Fruit fly (Drosophila melanogaster) whole organism, embryonic: ENCODE measurements around the gene CG10694.
A peak's percentile ranks its signal among the peaks of the same experiment; 100 is the strongest.

Experiments
- Asciz ChIP-seq: fragments of 200-800 bp; sonication (Bioruptor generic); optimal IDR thresholded peaks from 2 replicates; lab custom pipeline; 2017; ENCODE audit warnings: missing biosample characterization, mild to moderate bottlenecking, missing genetic modification characterization, missing genetic modification reagents
- B-H2 ChIP-seq: fragments of 200-800 bp; sonication (Bioruptor generic); optimal IDR thresholded peaks from 2 replicates; lab custom pipeline; 2018; ENCODE audit warnings: missing biosample characterization, mild to moderate bottlenecking, missing genetic modification characterization
- CG10209 ChIP-seq: fragments of 200-800 bp; sonication (Bioruptor generic); optimal IDR thresholded peaks from 3 replicates; lab custom pipeline; 2017; ENCODE audit warnings: missing biosample characterization, mild to moderate bottlenecking, missing genetic modification characterization, missing genetic modification reagents
- CG10431 ChIP-seq: fragments of 200-800 bp; sonication (Bioruptor generic); optimal IDR thresholded peaks from 3 replicates; lab custom pipeline; 2018; ENCODE audit warnings: missing biosample characterization, mild to moderate bottlenecking, missing genetic modification characterization
- CG12071 ChIP-seq: fragments of 200-800 bp; sonication (Bioruptor generic); optimal IDR thresholded peaks from 3 replicates; lab custom pipeline; 2018; ENCODE audit warnings: missing biosample characterization, mild to moderate bottlenecking, missing genetic modification characterization
- CG12659 ChIP-seq: fragments of 200-800 bp; sonication (Bioruptor generic); optimal IDR thresholded peaks from 3 replicates; lab custom pipeline; 2017; ENCODE audit warnings: mild to moderate bottlenecking, missing biosample characterization, missing genetic modification reagents, missing genetic modification characterization
- CG13624 ChIP-seq: fragments of 200-800 bp; sonication (Bioruptor generic); optimal IDR thresholded peaks from 2 replicates; lab custom pipeline; 2016; ENCODE audit warnings: missing biosample characterization, missing genetic modification characterization
- CG13894 ChIP-seq: fragments of 200-800 bp; sonication (Bioruptor generic); optimal IDR thresholded peaks from 3 replicates; lab custom pipeline; 2018; ENCODE audit warnings: missing biosample characterization, mild to moderate bottlenecking, missing genetic modification characterization, moderate library complexity
- CG14965 ChIP-seq: fragments of 200-800 bp; sonication (Bioruptor generic); optimal IDR thresholded peaks from 2 replicates; lab custom pipeline; 2016; ENCODE audit warnings: missing biosample characterization, missing genetic modification characterization, borderline replicate concordance
- CG15479 ChIP-seq: fragments of 200-800 bp; sonication (Bioruptor generic); optimal IDR thresholded peaks from 3 replicates; lab custom pipeline; 2019; ENCODE audit warnings: missing biosample characterization, mild to moderate bottlenecking, missing genetic modification characterization, moderate library complexity
- CG15601 ChIP-seq: fragments of 200-800 bp; sonication (Bioruptor generic); optimal IDR thresholded peaks from 3 replicates; lab custom pipeline; 2019; ENCODE audit warnings: missing biosample characterization, mild to moderate bottlenecking, missing genetic modification characterization, moderate library complexity
- CG16779 ChIP-seq: fragments of 200-800 bp; sonication (Bioruptor generic); IDR thresholded peaks from 2 replicates; pipeline ENCODE4 v1.3.6; 2022; ENCODE audit warnings: missing biosample characterization, missing genetic modification characterization
- CG2199 ChIP-seq: fragments of 200-800 bp; sonication (Bioruptor generic); IDR thresholded peaks from 3 replicates; pipeline ENCODE4 v1.3.6; 2022; ENCODE audit warnings: missing biosample characterization, missing genetic modification characterization
- CG32532 ChIP-seq: fragments of 200-800 bp; sonication (Bioruptor generic); IDR thresholded peaks from 2 replicates; pipeline ENCODE4 v1.3.6; 2022; ENCODE audit warnings: missing biosample characterization, missing genetic modification characterization
- CG3407 ChIP-seq: fragments of 200-800 bp; sonication (Bioruptor generic); optimal IDR thresholded peaks from 2 replicates; lab custom pipeline; 2018; ENCODE audit warnings: missing biosample characterization, mild to moderate bottlenecking, missing genetic modification characterization
- CG43689 ChIP-seq: fragments of 200-800 bp; sonication (Bioruptor generic); IDR thresholded peaks from 2 replicates; pipeline ENCODE4 v1.3.6; 2022; ENCODE audit warnings: missing biosample characterization, missing genetic modification characterization
- CG4617 ChIP-seq: fragments of 200-800 bp; sonication (Bioruptor generic); optimal IDR thresholded peaks from 3 replicates; lab custom pipeline; 2016; ENCODE audit warnings: missing biosample characterization, missing genetic modification characterization, borderline replicate concordance
- CG5245 ChIP-seq: fragments of 200-800 bp; sonication (Bioruptor generic); optimal IDR thresholded peaks from 3 replicates; lab custom pipeline; 2016; ENCODE audit warnings: missing biosample characterization, missing genetic modification characterization
- CG7839 ChIP-seq: fragments of 200-800 bp; sonication (Bioruptor generic); optimal IDR thresholded peaks from 3 replicates; lab custom pipeline; 2018; ENCODE audit warnings: missing biosample characterization, mild to moderate bottlenecking, missing genetic modification characterization, moderate library complexity
- CG8281 ChIP-seq: fragments of 200-800 bp; sonication (Bioruptor generic); optimal IDR thresholded peaks from 2 replicates; lab custom pipeline; 2018; ENCODE audit warnings: missing biosample characterization, mild to moderate bottlenecking, missing genetic modification characterization, moderate library complexity
- CG8765 ChIP-seq: fragments of 200-800 bp; sonication (Bioruptor generic); IDR thresholded peaks from 2 replicates; pipeline ENCODE4 v1.3.6; 2022; ENCODE audit warnings: missing biosample characterization, missing genetic modification characterization
- CG8924 ChIP-seq: fragments of 200-800 bp; optimal IDR thresholded peaks from 3 replicates; lab custom pipeline; 2019; ENCODE audit warnings: missing biosample characterization, mild to moderate bottlenecking, missing genetic modification characterization, moderate library complexity
- CG9797 ChIP-seq: fragments of 200-800 bp; sonication (Bioruptor generic); optimal IDR thresholded peaks from 3 replicates; lab custom pipeline; 2018; ENCODE audit warnings: missing biosample characterization, mild to moderate bottlenecking, missing genetic modification characterization
- Dbx ChIP-seq: fragments of 200-800 bp; sonication (Bioruptor generic); IDR thresholded peaks from 3 replicates; pipeline ENCODE4 v1.3.6; 2022; ENCODE audit warnings: missing biosample characterization, missing genetic modification characterization
- Dref ChIP-seq: fragments of 200-800 bp; sonication (Bioruptor generic); IDR thresholded peaks from 2 replicates; pipeline ENCODE4 v1.3.6; 2022; ENCODE audit warnings: missing biosample characterization, missing genetic modification characterization
- Fer1 ChIP-seq: fragments of 200-800 bp; sonication (Bioruptor generic); optimal IDR thresholded peaks from 2 replicates; lab custom pipeline; 2017; ENCODE audit warnings: missing biosample characterization, mild to moderate bottlenecking, missing genetic modification characterization
- H2.0 ChIP-seq: fragments of 200-800 bp; sonication (Bioruptor generic); IDR thresholded peaks from 2 replicates; pipeline ENCODE4 v1.3.6; 2022; ENCODE audit warnings: missing biosample characterization, missing genetic modification characterization
- Lhr ChIP-seq: fragments of 200-800 bp; sonication (Bioruptor generic); optimal IDR thresholded peaks from 3 replicates; lab custom pipeline; 2017; ENCODE audit warnings: mild to moderate bottlenecking, missing biosample characterization, missing genetic modification reagents, missing genetic modification characterization
- Mad ChIP-seq: fragments of 200-800 bp; sonication (Bioruptor generic); optimal IDR thresholded peaks from 2 replicates; lab custom pipeline; 2016; ENCODE audit warnings: missing biosample characterization, missing genetic modification characterization
- Mes4 ChIP-seq: fragments of 200-800 bp; sonication (Bioruptor generic); optimal IDR thresholded peaks from 2 replicates; lab custom pipeline; 2016; ENCODE audit warnings: missing biosample characterization, missing genetic modification characterization
- NfI ChIP-seq: fragments of 200-800 bp; sonication (Bioruptor generic); optimal IDR thresholded peaks from 3 replicates; lab custom pipeline; 2018; ENCODE audit warnings: missing biosample characterization, mild to moderate bottlenecking, missing genetic modification characterization, moderate library complexity
- al ChIP-seq: fragments of 200-800 bp; sonication (Bioruptor generic); IDR thresholded peaks from 2 replicates; pipeline ENCODE4 v1.3.6; 2022; ENCODE audit warnings: missing biosample characterization, missing genetic modification characterization
- az2 ChIP-seq: fragments of 200-800 bp; sonication (Bioruptor generic); optimal IDR thresholded peaks from 3 replicates; lab custom pipeline; 2016; ENCODE audit warnings: missing biosample characterization, missing genetic modification characterization
- bab2 ChIP-seq: fragments of 200-800 bp; sonication (Bioruptor generic); optimal IDR thresholded peaks from 2 replicates; lab custom pipeline; 2016; ENCODE audit warnings: missing biosample characterization, missing genetic modification characterization
- br ChIP-seq: fragments of >200 bp; optimal IDR thresholded peaks from 2 replicates; lab custom pipeline; 2017
- chm ChIP-seq: fragments of 200-800 bp; sonication (Bioruptor generic); IDR thresholded peaks from 2 replicates; pipeline ENCODE4 v1.3.6; 2022; ENCODE audit warnings: missing biosample characterization, missing genetic modification characterization
- dm ChIP-seq: fragments of 200-800 bp; sonication (Bioruptor generic); optimal IDR thresholded peaks from 3 replicates; lab custom pipeline; 2016; ENCODE audit warnings: missing biosample characterization, missing genetic modification characterization
- dpn ChIP-seq, 2 experiments: fragments of 200-800 bp; sonication (Bioruptor generic); optimal IDR thresholded peaks; 3 replicates each; lab custom pipeline; 2016; ENCODE audit warnings: missing biosample characterization in 2 of 2, missing genetic modification characterization in 2 of 2
- gce ChIP-seq: fragments of 200-800 bp; sonication (Bioruptor generic); IDR thresholded peaks from 3 replicates; pipeline ENCODE4 v1.3.6; 2022; ENCODE audit warnings: missing biosample characterization, missing genetic modification characterization
- jing ChIP-seq: fragments of 200-800 bp; sonication (Bioruptor generic); optimal IDR thresholded peaks from 2 replicates; lab custom pipeline; 2018; ENCODE audit warnings: missing biosample characterization, mild to moderate bottlenecking, missing genetic modification characterization
- klu ChIP-seq: fragments of 200-800 bp; sonication (Bioruptor generic); IDR thresholded peaks from 2 replicates; pipeline ENCODE4 v1.3.6; 2022; ENCODE audit warnings: missing biosample characterization, missing genetic modification characterization
- mirr ChIP-seq: fragments of 200-800 bp; sonication (Bioruptor generic); optimal IDR thresholded peaks from 3 replicates; lab custom pipeline; 2018; ENCODE audit warnings: missing biosample characterization, mild to moderate bottlenecking, missing genetic modification characterization
- nerfin-1 ChIP-seq: fragments of 200-800 bp; sonication (Bioruptor generic); optimal IDR thresholded peaks from 3 replicates; lab custom pipeline; 2019; ENCODE audit warnings: missing biosample characterization, mild to moderate bottlenecking, missing genetic modification characterization, moderate library complexity
- phol ChIP-seq: fragments of 200-800 bp; sonication (Bioruptor generic); optimal IDR thresholded peaks from 3 replicates; lab custom pipeline; 2018; ENCODE audit warnings: missing biosample characterization, mild to moderate bottlenecking, missing genetic modification characterization, moderate library complexity
- pita ChIP-seq: fragments of 200-800 bp; sonication (Bioruptor generic); optimal IDR thresholded peaks from 2 replicates; lab custom pipeline; 2017; ENCODE audit warnings: missing biosample characterization, mild to moderate bottlenecking, missing genetic modification characterization
- shn ChIP-seq: fragments of 200-800 bp; sonication (Bioruptor generic); optimal IDR thresholded peaks from 3 replicates; lab custom pipeline; 2016; ENCODE audit warnings: missing biosample characterization, missing genetic modification characterization
- slbo ChIP-seq: fragments of 200-800 bp; sonication (Bioruptor generic); IDR thresholded peaks from 2 replicates; pipeline ENCODE4 v1.3.6; 2022; ENCODE audit warnings: missing biosample characterization, missing genetic modification characterization
- sqz ChIP-seq: fragments of 200-800 bp; sonication (Bioruptor generic); optimal IDR thresholded peaks from 3 replicates; lab custom pipeline; 2018; ENCODE audit warnings: missing biosample characterization, mild to moderate bottlenecking, missing genetic modification characterization
- tap ChIP-seq: fragments of 200-800 bp; optimal IDR thresholded peaks from 3 replicates; lab custom pipeline; 2019; ENCODE audit warnings: missing biosample characterization, mild to moderate bottlenecking, missing genetic modification characterization, moderate library complexity
- toy ChIP-seq: fragments of 200-800 bp; sonication (Bioruptor generic); IDR thresholded peaks from 2 replicates; pipeline ENCODE4 v1.3.6; 2022; ENCODE audit warnings: missing biosample characterization, missing genetic modification characterization
- vfl ChIP-seq: fragments of 200-800 bp; sonication (Bioruptor generic); optimal IDR thresholded peaks from 2 replicates; lab custom pipeline; 2016; ENCODE audit warnings: missing biosample characterization, missing genetic modification characterization

Gene CG10694

dm6 chr3R:24105312-24105902 is 1.8 kb upstream of the CG10694 start, which contains the start of gene Syx1A (continued):
- peak; percentile 60 for TF ChIP-seq CG12659
- TF ChIP-seq CG10431 = peak; percentile 10
- peak; percentile 35 for TF ChIP-seq dm (GFP tag; lab: Kevin White, UChicago)
- no peak for TF ChIP-seq CG13894
- no peak for TF ChIP-seq jing
- no peak for TF ChIP-seq br (lab: Kevin White, UChicago)
- TF ChIP-seq H2.0 (GFP tag; lab: Robert Waterston, UW) = no peak
- no peak for TF ChIP-seq Mes4 (GFP tag; lab: Kevin White, UChicago)
- no peak for TF ChIP-seq slbo
- TF ChIP-seq nerfin-1 = no peak
- TF ChIP-seq CG14965 (GFP tag; lab: Kevin White, UChicago) = no peak
- TF ChIP-seq CG4617 (GFP tag; lab: Kevin White, UChicago) = peak; percentile 0
- TF ChIP-seq al (GFP tag; lab: Robert Waterston, UW) = no peak
- TF ChIP-seq klu (GFP tag; lab: Robert Waterston, UW) = no peak
- no peak for TF ChIP-seq CG32532 (GFP tag; lab: Robert Waterston, UW)
- peak; percentile 70 for TF ChIP-seq pita (GFP tag; lab: Kevin White, UChicago)
- peak; percentile 35 for TF ChIP-seq CG8924
- no peak for TF ChIP-seq CG43689 (GFP tag; lab: Robert Waterston, UW)
- TF ChIP-seq Dbx (GFP tag; lab: Robert Waterston, UW) = no peak
- TF ChIP-seq CG3407 (GFP tag; lab: Kevin White, UChicago) = no peak
- TF ChIP-seq phol (tag; lab: Kevin White, UChicago) = peak; percentile 20
- no peak for TF ChIP-seq Dref (GFP tag; lab: Robert Waterston, UW)
- no peak for TF ChIP-seq CG2199 (GFP tag; lab: Robert Waterston, UW)
- peak; percentile 0 for TF ChIP-seq Mad (GFP tag; lab: Kevin White, UChicago)
- TF ChIP-seq shn (GFP tag; lab: Kevin White, UChicago) = no peak
- peak; percentile 18 for TF ChIP-seq Fer1 (GFP tag; lab: Kevin White, UChicago)
- TF ChIP-seq B-H2 = no peak
- no peak for TF ChIP-seq az2 (GFP tag; lab: Kevin White, UChicago)
- no peak for TF ChIP-seq chm (GFP tag; lab: Robert Waterston, UW)
- TF ChIP-seq CG5245 (GFP tag; lab: Kevin White, UChicago) = no peak
- no peak for TF ChIP-seq CG8281 (tag; lab: Kevin White, UChicago)
- TF ChIP-seq Lhr (GFP tag; lab: Kevin White, UChicago) = peak; percentile 87
- TF ChIP-seq CG13624 (GFP tag; lab: Kevin White, UChicago) = peak; percentile 32
- peak; percentile 86 for TF ChIP-seq CG15479
- TF ChIP-seq CG9797 = peak; percentile 94
- TF ChIP-seq NfI (GFP tag; lab: Kevin White, UChicago) = peak; percentile 29
- no peak for TF ChIP-seq CG10209
- peak; percentile 25 for TF ChIP-seq CG7839
- no peak for TF ChIP-seq CG15601 (tag; lab: Kevin White, UChicago)
- peak; percentile 72 for TF ChIP-seq sqz (GFP tag; lab: Kevin White, UChicago)
- TF ChIP-seq mirr (GFP tag; lab: Kevin White, UChicago) = no peak
- TF ChIP-seq tap = peak; percentile 32
- peak; percentile 9 for TF ChIP-seq vfl (GFP tag; lab: Kevin White, UChicago)
- TF ChIP-seq CG8765 (GFP tag; lab: Robert Waterston, UW) = no peak
- TF ChIP-seq toy = no peak
- TF ChIP-seq dpn (GFP tag; optimal IDR thresholded peaks at IDR 0.05; lab: Kevin White, UChicago) = peak in 1 of 2 experiments; percentile 6
- TF ChIP-seq bab2 = no peak
- TF ChIP-seq CG12071 (GFP tag; lab: Kevin White, UChicago) = peak; percentile 22
- TF ChIP-seq CG16779 (GFP tag; lab: Robert Waterston, UW) = no peak
- TF ChIP-seq gce (GFP tag; lab: Robert Waterston, UW) = no peak
- TF ChIP-seq Asciz = no peak
